Fruit fly (Drosophila melanogaster) whole organism, adult: ENCODE results near the gene CG12116.

Experiments
- Crg-1 ChIP-seq: fragments of 200-800 bp; sonication (Bioruptor generic); optimal IDR thresholded peaks from 2 replicates; lab custom pipeline; 2016; ENCODE audit warnings: missing biosample characterization, missing genetic modification characterization
- ovo ChIP-seq: fragments of 200-800 bp; sonication (Bioruptor generic); optimal IDR thresholded peaks from 2 replicates; lab custom pipeline; 2016; ENCODE audit warnings: missing biosample characterization, missing genetic modification characterization

dm6 chrX:8496362-8496761 is 27.6 kb upstream of the CG12116 start:
- no peak for TF ChIP-seq Crg-1
- no peak for TF ChIP-seq ovo (GFP tag; lab: Kevin White, UChicago)
